Worm (Caenorhabditis elegans): ENCODE measurements around the gene Y53F4B.19.

DNA sequence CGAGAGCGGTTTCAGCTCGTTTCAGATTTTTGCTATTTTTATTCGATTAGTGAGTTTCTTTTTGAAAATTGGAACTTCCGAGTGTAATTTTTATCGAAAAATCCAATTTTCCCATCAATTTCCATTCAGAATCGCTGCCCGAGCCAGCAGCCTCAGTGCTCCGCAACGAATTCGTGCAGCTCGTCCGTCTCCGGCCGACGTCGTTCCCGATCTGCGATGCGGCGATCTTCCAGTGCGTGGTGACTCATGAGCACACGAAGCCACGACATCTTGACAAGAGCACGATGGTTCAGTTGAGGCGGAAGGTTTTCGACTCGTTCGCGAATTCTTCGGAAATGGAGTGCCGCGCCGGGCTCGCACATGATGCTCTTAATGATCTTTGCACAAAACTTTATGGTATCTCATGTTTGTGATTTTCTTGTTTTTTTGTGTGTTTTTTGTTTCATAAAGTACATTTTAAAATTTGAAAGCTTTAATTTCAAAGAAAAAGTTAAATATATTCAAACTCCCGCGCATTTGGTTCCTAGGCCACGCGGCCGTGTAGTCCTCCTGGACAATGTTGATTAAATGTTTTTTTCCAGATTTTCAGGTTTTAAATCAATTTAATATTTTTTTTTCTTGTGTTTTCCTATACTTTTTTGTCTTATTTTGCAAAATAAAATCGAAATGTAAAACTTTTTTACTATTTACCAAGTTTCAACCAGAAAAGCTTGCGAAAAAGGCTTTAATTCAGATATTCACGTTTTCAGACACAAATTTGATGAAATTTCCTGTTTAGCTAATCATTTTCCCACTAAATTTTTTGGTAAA lies 12.6 kb downstream of the Y53F4B.19 start:
- TF ChIP-seq ztf-11 (tag; optimal IDR thresholded peaks at IDR 0.05) (peak in 1 of 2 experiments; percentile 94), grh-1 (GFP tag; IDR thresholded peaks at IDR 0.05) (peak; percentile 51; the same call in 1 of the 2 replicates), unc-86 (tag; optimal IDR thresholded peaks at IDR 0.05) (peak; percentile 68), lsy-2 (tag; optimal IDR thresholded peaks at IDR 0.05) (peak; percentile 66 to 78), nhr-20 (tag; optimal IDR thresholded peaks at IDR 0.05) (peak; percentile 84), aly-2 (tag; optimal IDR thresholded peaks at IDR 0.05) (no peak), C16A3.4 (tag; optimal IDR thresholded peaks at IDR 0.05) (no peak), zag-1 (tag; optimal IDR thresholded peaks at IDR 0.05) (no peak), unc-130 (tag; optimal IDR thresholded peaks at IDR 0.05) (peak; percentile 54), efl-1 (optimal IDR thresholded peaks at IDR 0.05) (peak; percentile 96), efl-1 (GFP tag; optimal IDR thresholded peaks at IDR 0.05 in 1 of 2) (peak; percentile 94 to 99), nhr-85 (tag) (peak; percentile 96), ces-1 (GFP tag; optimal IDR thresholded peaks at IDR 0.05) (no peak), elt-3 (tag; optimal IDR thresholded peaks at IDR 0.05) (no peak), ceh-63 (GFP tag; optimal IDR thresholded peaks at IDR 0.05) (no peak)
